Fruit fly (Drosophila melanogaster) whole organism, embryonic: ENCODE results near the gene scramb2.
A peak's percentile ranks its signal among the peaks of the same experiment; 100 is the strongest.

Experiments
- Asciz ChIP-seq: fragments of 200-800 bp; sonication (Bioruptor generic); optimal IDR thresholded peaks from 2 replicates; lab custom pipeline; 2017; ENCODE audit warnings: missing biosample characterization, mild to moderate bottlenecking, missing genetic modification characterization, missing genetic modification reagents
- Bgb ChIP-seq: fragments of 200-800 bp; sonication (Bioruptor generic); IDR thresholded peaks from 2 replicates; pipeline ENCODE4 v1.3.6; 2022; ENCODE audit warnings: missing biosample characterization, missing genetic modification characterization; ENCODE audit not compliant: partially characterized antibody
- CG11504 ChIP-seq: fragments of 200-800 bp; sonication (Bioruptor generic); optimal IDR thresholded peaks from 3 replicates; lab custom pipeline; 2019; ENCODE audit warnings: missing biosample characterization, mild to moderate bottlenecking, missing genetic modification characterization, moderate library complexity
- CG13287 ChIP-seq: fragments of 200-800 bp; sonication (Bioruptor generic); IDR thresholded peaks from 2 replicates; pipeline ENCODE4 v1.3.6; 2022; ENCODE audit warnings: missing biosample characterization, missing genetic modification characterization; ENCODE audit not compliant: partially characterized antibody
- CG14014 ChIP-seq: fragments of 200-800 bp; sonication (Bioruptor generic); IDR thresholded peaks from 2 replicates; pipeline ENCODE4 v1.3.6; 2022; ENCODE audit warnings: missing biosample characterization, missing genetic modification characterization
- CG14667 ChIP-seq: fragments of 200-800 bp; sonication (Bioruptor generic); IDR thresholded peaks from 2 replicates; pipeline ENCODE4 v1.3.6; 2022; ENCODE audit warnings: missing biosample characterization, missing genetic modification characterization
- CG1529 ChIP-seq: fragments of 200-800 bp; sonication (Bioruptor generic); optimal IDR thresholded peaks from 3 replicates; lab custom pipeline; 2018; ENCODE audit warnings: missing biosample characterization, missing genetic modification characterization
- CG17359 ChIP-seq: fragments of 200-800 bp; sonication (Bioruptor generic); optimal IDR thresholded peaks from 3 replicates; lab custom pipeline; 2018; ENCODE audit warnings: missing biosample characterization, mild to moderate bottlenecking, missing genetic modification characterization, moderate library complexity
- CG18011 ChIP-seq: fragments of 200-800 bp; sonication (Bioruptor generic); optimal IDR thresholded peaks from 2 replicates; lab custom pipeline; 2017; ENCODE audit warnings: missing biosample characterization, missing genetic modification characterization, mild to moderate bottlenecking, moderate library complexity, missing genotype
- CG2120 ChIP-seq: fragments of 200-800 bp; sonication (Bioruptor generic); optimal IDR thresholded peaks from 3 replicates; lab custom pipeline; 2016; ENCODE audit warnings: missing biosample characterization, missing genetic modification characterization
- CG2129 ChIP-seq: fragments of 200-800 bp; sonication (Bioruptor generic); IDR thresholded peaks from 2 replicates; pipeline ENCODE4 v1.3.6; 2022; ENCODE audit warnings: missing biosample characterization, missing genetic modification characterization; ENCODE audit not compliant: partially characterized antibody
- CG2678 ChIP-seq: fragments of 200-800 bp; sonication (Bioruptor generic); optimal IDR thresholded peaks from 3 replicates; lab custom pipeline; 2019; ENCODE audit warnings: missing biosample characterization, mild to moderate bottlenecking, missing genetic modification characterization, moderate library complexity
- CG3281 ChIP-seq: fragments of 200-800 bp; sonication (Bioruptor generic); optimal IDR thresholded peaks from 3 replicates; lab custom pipeline; 2017; ENCODE audit warnings: missing biosample characterization, mild to moderate bottlenecking, missing genetic modification characterization
- CG3847 ChIP-seq: fragments of 200-800 bp; sonication (Bioruptor generic); IDR thresholded peaks from 2 replicates; pipeline ENCODE4 v1.3.6; 2022; ENCODE audit warnings: missing biosample characterization, missing genetic modification characterization
- CG4328 ChIP-seq: fragments of 200-800 bp; sonication (Bioruptor generic); optimal IDR thresholded peaks from 3 replicates; lab custom pipeline; 2017; ENCODE audit warnings: missing biosample characterization, missing genetic modification reagents, missing genetic modification characterization
- CG4404 ChIP-seq: fragments of 200-800 bp; sonication (Bioruptor generic); IDR thresholded peaks from 2 replicates; pipeline ENCODE4 v1.3.6; 2022; ENCODE audit warnings: missing biosample characterization, missing genetic modification characterization
- CG6791 ChIP-seq: fragments of 200-800 bp; sonication (Bioruptor generic); IDR thresholded peaks from 3 replicates; pipeline ENCODE4 v1.3.6; 2022; ENCODE audit warnings: missing biosample characterization, missing genetic modification characterization; ENCODE audit not compliant: partially characterized antibody
- CG7839 ChIP-seq: fragments of 200-800 bp; sonication (Bioruptor generic); optimal IDR thresholded peaks from 3 replicates; lab custom pipeline; 2018; ENCODE audit warnings: missing biosample characterization, mild to moderate bottlenecking, missing genetic modification characterization, moderate library complexity
- CG7963 ChIP-seq: fragments of 200-800 bp; sonication (Bioruptor generic); IDR thresholded peaks from 3 replicates; pipeline ENCODE4 v1.3.6; 2022; ENCODE audit warnings: missing biosample characterization, missing genetic modification characterization; ENCODE audit not compliant: partially characterized antibody
- CG8290 ChIP-seq, 3 experiments: fragments of 200-800 bp; sonication (Bioruptor generic); optimal IDR thresholded peaks; 2 replicates each; lab custom pipeline; 2016 to 2019; ENCODE audit warnings: missing biosample characterization in 3 of 3, missing genetic modification characterization in 3 of 3, mild to moderate bottlenecking in 2 of 3, moderate library complexity in 1 of 3
- Dbx ChIP-seq: fragments of 200-800 bp; sonication (Bioruptor generic); IDR thresholded peaks from 3 replicates; pipeline ENCODE4 v1.3.6; 2022; ENCODE audit warnings: missing biosample characterization, missing genetic modification characterization
- Doc2 ChIP-seq: fragments of 200-800 bp; sonication (Bioruptor generic); IDR thresholded peaks from 2 replicates; pipeline ENCODE4 v1.3.6; 2022; ENCODE audit warnings: missing biosample characterization, missing genetic modification characterization
- Doc3 ChIP-seq: fragments of 200-800 bp; sonication (Bioruptor generic); IDR thresholded peaks from 3 replicates; pipeline ENCODE4 v1.3.6; 2022; ENCODE audit warnings: missing biosample characterization, missing genetic modification characterization; ENCODE audit not compliant: partially characterized antibody
- HHEX ChIP-seq: fragments of 200-800 bp; sonication (Bioruptor generic); optimal IDR thresholded peaks from 3 replicates; lab custom pipeline; 2017; ENCODE audit warnings: missing biosample characterization, mild to moderate bottlenecking, missing genetic modification characterization, missing genetic modification reagents
- Hand ChIP-seq: fragments of 200-800 bp; sonication (Bioruptor generic); optimal IDR thresholded peaks from 2 replicates; lab custom pipeline; 2017; ENCODE audit warnings: mild to moderate bottlenecking, missing biosample characterization, missing genetic modification reagents, missing genetic modification characterization
- MTF-1 ChIP-seq: fragments of 200-800 bp; sonication (Bioruptor generic); optimal IDR thresholded peaks from 2 replicates; lab custom pipeline; 2018; ENCODE audit warnings: missing biosample characterization, mild to moderate bottlenecking, missing genetic modification characterization, borderline replicate concordance
- Mes4 ChIP-seq: fragments of 200-800 bp; sonication (Bioruptor generic); optimal IDR thresholded peaks from 2 replicates; lab custom pipeline; 2016; ENCODE audit warnings: missing biosample characterization, missing genetic modification characterization
- NK7.1 ChIP-seq: fragments of 200-800 bp; sonication (Bioruptor generic); optimal IDR thresholded peaks from 3 replicates; lab custom pipeline; 2016; ENCODE audit warnings: missing biosample characterization, missing genetic modification characterization
- PHDP ChIP-seq: fragments of 200-800 bp; sonication (Bioruptor generic); optimal IDR thresholded peaks from 3 replicates; lab custom pipeline; 2018; ENCODE audit warnings: missing biosample characterization, mild to moderate bottlenecking, missing genetic modification characterization, moderate library complexity
- Rfx ChIP-seq: fragments of 200-800 bp; sonication (Bioruptor generic); IDR thresholded peaks from 2 replicates; pipeline ENCODE4 v1.3.6; 2022; ENCODE audit warnings: missing biosample characterization, missing genetic modification characterization
- Scr ChIP-seq: fragments of 200-800 bp; sonication (Bioruptor generic); IDR thresholded peaks from 2 replicates; pipeline ENCODE4 v1.3.6; 2022; ENCODE audit warnings: missing biosample characterization, missing genetic modification characterization; ENCODE audit not compliant: partially characterized antibody
- Sry-β ChIP-seq: fragments of 200-800 bp; sonication (Bioruptor generic); optimal IDR thresholded peaks from 2 replicates; lab custom pipeline; 2018; ENCODE audit warnings: missing biosample characterization, mild to moderate bottlenecking, missing genetic modification characterization, moderate library complexity
- Tbp ChIP-seq: fragments of >200 bp; optimal IDR thresholded peaks from 2 replicates; lab custom pipeline; 2018; ENCODE audit warnings: missing biosample characterization, missing genetic modification characterization
- ase ChIP-seq: fragments of 200-800 bp; sonication (Bioruptor generic); IDR thresholded peaks from 3 replicates; pipeline ENCODE4 v1.3.6; 2022; ENCODE audit warnings: missing biosample characterization, missing genetic modification characterization
- cwo ChIP-seq: fragments of 200-800 bp; sonication (Bioruptor generic); optimal IDR thresholded peaks from 3 replicates; lab custom pipeline; 2017; ENCODE audit warnings: missing biosample characterization, missing genetic modification characterization, mild to moderate bottlenecking, moderate library complexity, missing genetic modification reagents
- gem ChIP-seq: fragments of 200-800 bp; sonication (Bioruptor generic); optimal IDR thresholded peaks from 2 replicates; lab custom pipeline; 2019; ENCODE audit warnings: missing biosample characterization, mild to moderate bottlenecking, missing genetic modification characterization, moderate library complexity
- hb ChIP-seq: fragments of 200-800 bp; sonication (Bioruptor generic); IDR thresholded peaks from 3 replicates; pipeline ENCODE4 v1.3.6; 2022; ENCODE audit warnings: missing biosample characterization, missing genetic modification characterization; ENCODE audit not compliant: partially characterized antibody
- lab ChIP-seq: fragments of 200-800 bp; sonication (Bioruptor generic); optimal IDR thresholded peaks from 3 replicates; lab custom pipeline; 2017; ENCODE audit warnings: missing biosample characterization, missing genetic modification characterization, mild to moderate bottlenecking, moderate library complexity, missing genetic modification reagents
- pnt ChIP-seq: fragments of 200-800 bp; sonication (Bioruptor generic); optimal IDR thresholded peaks from 3 replicates; lab custom pipeline; 2016; ENCODE audit warnings: missing biosample characterization, missing genetic modification characterization
- ro ChIP-seq: fragments of 200-800 bp; sonication (Bioruptor generic); IDR thresholded peaks from 2 replicates; pipeline ENCODE4 v1.3.6; 2022; ENCODE audit warnings: missing biosample characterization, missing genetic modification characterization
- scrt ChIP-seq: fragments of 200-800 bp; sonication (Bioruptor generic); optimal IDR thresholded peaks from 2 replicates; lab custom pipeline; 2018; ENCODE audit warnings: missing biosample characterization, mild to moderate bottlenecking, missing genetic modification characterization, moderate library complexity
- tap ChIP-seq: fragments of 200-800 bp; optimal IDR thresholded peaks from 3 replicates; lab custom pipeline; 2019; ENCODE audit warnings: missing biosample characterization, mild to moderate bottlenecking, missing genetic modification characterization, moderate library complexity
- tna ChIP-seq: fragments of 200-800 bp; sonication (Bioruptor generic); IDR thresholded peaks from 2 replicates; pipeline ENCODE4 v1.3.6; 2022; ENCODE audit warnings: missing biosample characterization, missing genetic modification characterization; ENCODE audit not compliant: partially characterized antibody
- unc-4 ChIP-seq: fragments of 200-800 bp; sonication (Bioruptor generic); IDR thresholded peaks from 2 replicates; pipeline ENCODE4 v1.3.6; 2022; ENCODE audit warnings: missing biosample characterization, missing genetic modification characterization; ENCODE audit not compliant: partially characterized antibody
- vnd ChIP-seq: fragments of 200-800 bp; sonication (Bioruptor generic); IDR thresholded peaks from 3 replicates; pipeline ENCODE4 v1.3.6; 2022; ENCODE audit warnings: missing biosample characterization, missing genetic modification characterization; ENCODE audit not compliant: partially characterized antibody
- zen2 ChIP-seq: fragments of 200-800 bp; sonication (Bioruptor generic); IDR thresholded peaks from 3 replicates; pipeline ENCODE4 v1.3.6; 2022; ENCODE audit warnings: missing biosample characterization, missing genetic modification characterization; ENCODE audit not compliant: partially characterized antibody

Gene scramb2

dm6 chr3L:3096073-3096725 lies 49.6 kb upstream of the scramb2 start (continued):
- TF ChIP-seq CG8290 (GFP tag; optimal IDR thresholded peaks at IDR 0.05; lab: Kevin White, UChicago) (no peak), CG8290 (tag; optimal IDR thresholded peaks at IDR 0.05; lab: Kevin White, UChicago) (no peak), scrt (peak; percentile 16), CG14667 (GFP tag; lab: Robert Waterston, UW) (no peak), Mes4 (GFP tag; lab: Kevin White, UChicago) (no peak), MTF-1 (GFP tag; lab: Kevin White, UChicago) (no peak), cwo (GFP tag; lab: Kevin White, UChicago) (peak; percentile 43), Tbp (GFP tag; lab: Kevin White, UChicago) (no peak), CG2120 (GFP tag; lab: Kevin White, UChicago) (peak; percentile 53), hb (GFP tag; lab: Robert Waterston, UW) (peak; percentile 87), tap (tag; lab: Kevin White, UChicago) (peak; percentile 14), Rfx (GFP tag; lab: Robert Waterston, UW) (peak; percentile 42; the same call in 1 of the 2 replicates), CG11504 (tag; lab: Kevin White, UChicago) (no peak), vnd (GFP tag; lab: Robert Waterston, UW) (peak; percentile 76), NK7.1 (GFP tag; lab: Kevin White, UChicago) (no peak), CG7839 (peak; percentile 18), Sry-β (GFP tag; lab: Kevin White, UChicago) (no peak), CG2129 (GFP tag; lab: Robert Waterston, UW) (peak; percentile 38; the same call in 1 of the 2 replicates), tna (peak; percentile 79), pnt (GFP tag; lab: Kevin White, UChicago) (peak; percentile 16), CG17359 (peak; percentile 2), Doc3 (GFP tag; lab: Robert Waterston, UW) (peak; percentile 39; the same call in 1 of the 3 replicates), Bgb (peak; percentile 83), CG3847 (GFP tag; lab: Robert Waterston, UW) (0 out of 2 replicates have a peak, but pooled peaks have one; percentile 7), CG13287 (GFP tag; lab: Robert Waterston, UW) (peak; percentile 47; the same call in 1 of the 2 replicates), CG2678 (tag; lab: Kevin White, UChicago) (peak; percentile 53), ro (GFP tag; lab: Robert Waterston, UW) (no peak), CG18011 (GFP tag; lab: Kevin White, UChicago) (no peak), CG4328 (GFP tag; lab: Kevin White, UChicago) (peak; percentile 8), HHEX (GFP tag; lab: Kevin White, UChicago) (peak; percentile 19), ase (GFP tag; lab: Robert Waterston, UW) (no peak), Doc2 (no peak), CG4404 (GFP tag; lab: Robert Waterston, UW) (no peak), CG7963 (GFP tag; lab: Robert Waterston, UW) (peak; percentile 93), Dbx (GFP tag; lab: Robert Waterston, UW) (0 out of 3 replicates have a peak, but pooled peaks have one; percentile 53), Scr (GFP tag; lab: Robert Waterston, UW) (peak; percentile 74), CG14014 (GFP tag; lab: Robert Waterston, UW) (no peak), lab (GFP tag; lab: Kevin White, UChicago) (peak; percentile 60), CG3281 (peak; percentile 27), PHDP (peak; percentile 20), CG6791 (GFP tag; lab: Robert Waterston, UW) (peak; percentile 95), CG1529 (GFP tag; lab: Kevin White, UChicago) (no peak), unc-4 (peak; percentile 52), Hand (GFP tag; lab: Kevin White, UChicago) (peak; percentile 21), Asciz (no peak), gem (tag; lab: Kevin White, UChicago) (peak; percentile 44), zen2 (GFP tag; lab: Robert Waterston, UW) (peak; percentile 60; the same call in 1 of the 3 replicates)
